Worm (Caenorhabditis elegans) whole organism, midembryonic: ENCODE data around the gene Y39A1A.31.

Experiments used
- T22C8.4 ChIP-seq: fragments of 200-800 bp; sonication (Bioruptor generic); IDR thresholded peaks from 2 replicates; pipeline ENCODE4 v1.3.6; 2022; ENCODE audit warnings: missing genetic modification characterization, missing compliant biosample characterization
- cog-1 ChIP-seq: sonication (generic microtip); optimal IDR thresholded peaks from 2 replicates; lab custom pipeline; 2016; ENCODE audit warnings: missing genetic modification characterization, missing compliant biosample characterization
- flt-1 ChIP-seq: fragments of 200-800 bp; sonication (Bioruptor generic); IDR thresholded peaks from 2 replicates; pipeline ENCODE4 v1.3.6; 2022; ENCODE audit warnings: missing genetic modification characterization, missing compliant biosample characterization
- klf-2 ChIP-seq: fragments of 200-800 bp; sonication (Bioruptor generic); conservative IDR thresholded peaks from 2 replicates; pipeline ENCODE4 v1.3.6; 2022; ENCODE audit warnings: missing genetic modification reagents, missing genetic modification characterization, missing compliant biosample characterization
- med-1 ChIP-seq: sonication (generic microtip); optimal IDR thresholded peaks from 2 replicates; lab custom pipeline; 2017; ENCODE audit warnings: missing genetic modification characterization, mild to moderate bottlenecking, missing compliant biosample characterization, antibody characterized with exemption, missing genetic modification reagents; ENCODE audit not compliant: insufficient read depth
- ref-1 ChIP-seq: fragments of 200-800 bp; sonication (Bioruptor generic); conservative IDR thresholded peaks from 2 replicates; pipeline ENCODE4 v1.3.6; 2022; ENCODE audit warnings: missing genetic modification reagents, missing genetic modification characterization, missing compliant biosample characterization
- tab-1 ChIP-seq: fragments of 200-800 bp; sonication (Bioruptor generic); IDR thresholded peaks from 2 replicates; pipeline ENCODE4 v1.3.6; 2022; ENCODE audit warnings: missing genetic modification characterization, missing compliant biosample characterization
- ztf-29 ChIP-seq: fragments of 200-800 bp; sonication (Bioruptor generic); IDR thresholded peaks from 2 replicates; pipeline ENCODE4 v1.3.6; 2022; ENCODE audit warnings: missing genetic modification reagents, missing genetic modification characterization, missing compliant biosample characterization

DNA sequence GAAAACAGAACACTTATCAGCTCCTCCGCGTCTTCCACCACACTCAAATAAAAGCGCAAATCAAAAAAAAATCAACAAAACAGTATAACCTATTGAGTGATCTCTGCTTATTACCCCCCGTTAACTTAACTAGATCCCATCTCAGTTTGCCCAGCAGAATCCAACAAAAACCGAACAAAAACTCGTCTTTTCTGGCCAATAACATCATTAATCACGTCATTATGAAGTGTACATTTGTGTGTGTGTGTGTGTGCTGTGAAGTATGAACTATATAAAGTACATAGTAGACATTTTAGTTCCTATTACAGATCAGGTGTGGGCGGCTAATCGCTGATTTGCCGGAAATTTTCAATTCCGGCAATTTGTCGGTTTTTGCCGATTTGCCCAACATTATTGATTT lies 29.1 kb upstream of the Y39A1A.31 start:
- TF ChIP-seq ref-1 (GFP tag; lab: Robert Waterston, UW) = no peak
- no peak for TF ChIP-seq ztf-29 (GFP tag; lab: Robert Waterston, UW)
- TF ChIP-seq flt-1 (GFP tag; lab: Robert Waterston, UW) = no peak
- no peak for TF ChIP-seq med-1
- TF ChIP-seq klf-2 = no peak
- TF ChIP-seq cog-1 (tag; lab: Kevin White, UChicago) = no peak
- no peak for TF ChIP-seq T22C8.4
- no peak for TF ChIP-seq tab-1 (GFP tag; lab: Robert Waterston, UW)
